Fruit fly (Drosophila melanogaster) whole organism, embryonic: ENCODE measurements around the gene CstF50.
A peak's percentile ranks its signal among the peaks of the same experiment; 100 is the strongest.

ENCODE experiments used
- ATbp ChIP-seq: fragments of 200-800 bp; sonication (Bioruptor generic); optimal IDR thresholded peaks from 2 replicates; lab custom pipeline; 2017; ENCODE audit warnings: missing biosample characterization, mild to moderate bottlenecking, missing genetic modification characterization, missing genetic modification reagents
- Awh ChIP-seq: fragments of 200-800 bp; sonication (Bioruptor generic); IDR thresholded peaks from 2 replicates; pipeline ENCODE4, ENCODE4 v1.3.6; 2022; ENCODE audit warnings: missing biosample characterization, missing genetic modification characterization
- CG10462 ChIP-seq: fragments of 200-800 bp; sonication (Bioruptor generic); optimal IDR thresholded peaks from 2 replicates; lab custom pipeline; 2016; ENCODE audit warnings: missing biosample characterization, missing genetic modification characterization
- CG10543 ChIP-seq: fragments of 200-800 bp; sonication (Bioruptor generic); optimal IDR thresholded peaks from 3 replicates; lab custom pipeline; 2017; ENCODE audit warnings: missing biosample characterization, mild to moderate bottlenecking, missing genetic modification characterization, moderate library complexity
- CG11456 ChIP-seq: fragments of 200-800 bp; sonication (Bioruptor generic); IDR thresholded peaks from 3 replicates; pipeline ENCODE4 v1.3.6; 2022; ENCODE audit warnings: missing biosample characterization, missing genetic modification characterization
- CG12104 ChIP-seq: fragments of 200-800 bp; sonication (Bioruptor generic); optimal IDR thresholded peaks from 3 replicates; lab custom pipeline; 2016; ENCODE audit warnings: missing biosample characterization, missing genetic modification characterization
- CG12659 ChIP-seq: fragments of 200-800 bp; sonication (Bioruptor generic); optimal IDR thresholded peaks from 3 replicates; lab custom pipeline; 2017; ENCODE audit warnings: mild to moderate bottlenecking, missing biosample characterization, missing genetic modification reagents, missing genetic modification characterization
- CG12769 ChIP-seq: fragments of 200-800 bp; sonication (Bioruptor generic); optimal IDR thresholded peaks from 2 replicates; lab custom pipeline; 2019; ENCODE audit warnings: missing biosample characterization, mild to moderate bottlenecking, missing genetic modification characterization, moderate library complexity
- CG13775 ChIP-seq: fragments of 200-800 bp; sonication (Bioruptor generic); optimal IDR thresholded peaks from 3 replicates; lab custom pipeline; 2017; ENCODE audit warnings: missing biosample characterization, mild to moderate bottlenecking, missing genetic modification characterization
- CG14965 ChIP-seq: fragments of 200-800 bp; sonication (Bioruptor generic); optimal IDR thresholded peaks from 2 replicates; lab custom pipeline; 2016; ENCODE audit warnings: missing biosample characterization, missing genetic modification characterization, borderline replicate concordance
- CG1603 ChIP-seq: fragments of 200-800 bp; sonication (Bioruptor generic); optimal IDR thresholded peaks from 2 replicates; lab custom pipeline; 2019; ENCODE audit warnings: missing biosample characterization, mild to moderate bottlenecking, missing genetic modification characterization, moderate library complexity
- CG16813 ChIP-seq: fragments of 200-800 bp; sonication (Bioruptor generic); IDR thresholded peaks from 3 replicates; pipeline ENCODE4 v1.3.6; 2022; ENCODE audit warnings: missing biosample characterization, missing genetic modification characterization; ENCODE audit not compliant: partially characterized antibody
- CG18476 ChIP-seq: fragments of 200-800 bp; sonication (Bioruptor generic); optimal IDR thresholded peaks from 2 replicates; lab custom pipeline; 2016; ENCODE audit warnings: missing biosample characterization, mild to moderate bottlenecking, missing genetic modification characterization
- CG2120 ChIP-seq: fragments of 200-800 bp; sonication (Bioruptor generic); optimal IDR thresholded peaks from 3 replicates; lab custom pipeline; 2016; ENCODE audit warnings: missing biosample characterization, missing genetic modification characterization
- CG31365 ChIP-seq: fragments of 200-800 bp; sonication (Bioruptor generic); optimal IDR thresholded peaks from 2 replicates; lab custom pipeline; 2018; ENCODE audit warnings: missing biosample characterization, mild to moderate bottlenecking, missing genetic modification characterization
- CG32772 ChIP-seq: fragments of 200-800 bp; sonication (Bioruptor generic); IDR thresholded peaks from 2 replicates; pipeline ENCODE4 v1.3.6; 2022; ENCODE audit warnings: missing biosample characterization, missing genetic modification characterization
- CG4328 ChIP-seq: fragments of 200-800 bp; sonication (Bioruptor generic); optimal IDR thresholded peaks from 3 replicates; lab custom pipeline; 2017; ENCODE audit warnings: missing biosample characterization, missing genetic modification reagents, missing genetic modification characterization
- CG5953 ChIP-seq: fragments of 200-800 bp; sonication (Bioruptor generic); IDR thresholded peaks from 2 replicates; pipeline ENCODE4 v1.3.6; 2022; ENCODE audit warnings: missing biosample characterization, missing genetic modification characterization
- CG7357 ChIP-seq: fragments of 200-800 bp; sonication (Bioruptor generic); IDR thresholded peaks from 3 replicates; pipeline ENCODE4 v1.3.6; 2022; ENCODE audit warnings: missing biosample characterization, missing genetic modification characterization
- CG7372 ChIP-seq: fragments of 200-800 bp; sonication (Bioruptor generic); IDR thresholded peaks from 2 replicates; pipeline ENCODE4 v1.3.6; 2022; ENCODE audit warnings: missing biosample characterization, missing genetic modification characterization
- CG8359 ChIP-seq: fragments of 200-800 bp; sonication (Bioruptor generic); optimal IDR thresholded peaks from 2 replicates; lab custom pipeline; 2017; ENCODE audit warnings: missing biosample characterization, mild to moderate bottlenecking, missing genetic modification characterization, borderline replicate concordance
- CG9817 ChIP-seq: fragments of 200-800 bp; sonication (Bioruptor generic); optimal IDR thresholded peaks from 2 replicates; lab custom pipeline; 2018; ENCODE audit warnings: missing biosample characterization, mild to moderate bottlenecking, missing genetic modification characterization, moderate library complexity
- CG9876 ChIP-seq: fragments of 200-800 bp; sonication (Bioruptor generic); optimal IDR thresholded peaks from 2 replicates; lab custom pipeline; 2016; ENCODE audit warnings: missing biosample characterization, missing genetic modification characterization
- D ChIP-seq, 2 experiments: fragments of 200-800 bp in 1 of 2; fragments of >200 bp in 1 of 2; sonication (Bioruptor generic) in 1 of 2; optimal IDR thresholded peaks; 2 replicates in 1 of 2; 3 replicates in 1 of 2; lab custom pipeline; 2017; ENCODE audit warnings: mild to moderate bottlenecking in 1 of 2, missing biosample characterization in 1 of 2, missing genetic modification characterization in 1 of 2, missing genetic modification reagents in 1 of 2
- Ets65A ChIP-seq: fragments of 200-800 bp; sonication (Bioruptor generic); peaks from one replicate; lab custom pipeline; 2016; ENCODE audit warnings: missing biosample characterization, missing genetic modification characterization
- Fer1 ChIP-seq: fragments of 200-800 bp; sonication (Bioruptor generic); optimal IDR thresholded peaks from 2 replicates; lab custom pipeline; 2017; ENCODE audit warnings: missing biosample characterization, mild to moderate bottlenecking, missing genetic modification characterization
- Gug ChIP-seq: fragments of 200-800 bp; sonication (Bioruptor generic); IDR thresholded peaks from 4 replicates; pipeline ENCODE4 v1.3.6; 2022; ENCODE audit warnings: missing biosample characterization, missing genetic modification characterization
- HLH4C ChIP-seq: fragments of 200-800 bp; sonication (Bioruptor generic); IDR thresholded peaks from 3 replicates; pipeline ENCODE4 v1.3.6; 2022; ENCODE audit warnings: missing biosample characterization, missing genetic modification characterization; ENCODE audit not compliant: partially characterized antibody
- Hmx ChIP-seq: fragments of 200-800 bp; sonication (Bioruptor generic); optimal IDR thresholded peaks from 2 replicates; lab custom pipeline; 2016; ENCODE audit warnings: missing biosample characterization, missing genetic modification characterization
- Jarid2 ChIP-seq: fragments of 200-800 bp; sonication (Bioruptor generic); optimal IDR thresholded peaks from 3 replicates; lab custom pipeline; 2017; ENCODE audit warnings: mild to moderate bottlenecking, missing biosample characterization, missing genetic modification reagents, missing genetic modification characterization
- Sry-δ ChIP-seq: fragments of 200-800 bp; sonication (Bioruptor generic); optimal IDR thresholded peaks from 2 replicates; lab custom pipeline; 2016; ENCODE audit warnings: missing biosample characterization, missing genetic modification characterization
- bcd ChIP-seq: fragments of 200-800 bp; sonication (Bioruptor generic); optimal IDR thresholded peaks from 2 replicates; lab custom pipeline; 2017; ENCODE audit warnings: missing biosample characterization, mild to moderate bottlenecking, missing genetic modification characterization
- bigmax ChIP-seq: fragments of 200-800 bp; sonication (Bioruptor generic); optimal IDR thresholded peaks from 2 replicates; lab custom pipeline; 2018; ENCODE audit warnings: missing biosample characterization, mild to moderate bottlenecking, missing genetic modification characterization
- bsh ChIP-seq, 2 experiments: fragments of 200-800 bp; sonication (Bioruptor generic); optimal IDR thresholded peaks; 2 replicates each; lab custom pipeline; 2017 to 2018; ENCODE audit warnings: mild to moderate bottlenecking in 2 of 2, missing biosample characterization in 2 of 2, missing genetic modification characterization in 2 of 2, moderate library complexity in 1 of 2
- cad ChIP-seq: fragments of >200 bp; optimal IDR thresholded peaks from 2 replicates; lab custom pipeline; 2017; ENCODE audit warnings: missing biosample characterization, missing genetic modification characterization
- chinmo ChIP-seq: fragments of 200-800 bp; sonication (Bioruptor generic); IDR thresholded peaks from 4 replicates; pipeline ENCODE4 v1.3.6; 2022; ENCODE audit warnings: missing biosample characterization, missing genetic modification characterization; ENCODE audit not compliant: partially characterized antibody
- dati ChIP-seq: fragments of 200-800 bp; sonication (Bioruptor generic); IDR thresholded peaks from 2 replicates; pipeline ENCODE4 v1.3.6; 2022; ENCODE audit warnings: missing biosample characterization, missing genetic modification characterization
- eve ChIP-seq, 2 experiments: fragments of >200 bp; optimal IDR thresholded peaks; 2 replicates each; lab custom pipeline; 2017; ENCODE audit warnings: missing biosample characterization in 2 of 2, missing genetic modification characterization in 2 of 2
- eyg ChIP-seq: fragments of 200-800 bp; sonication (Bioruptor generic); optimal IDR thresholded peaks from 3 replicates; lab custom pipeline; 2016; ENCODE audit warnings: missing biosample characterization, missing genetic modification characterization
- hb ChIP-seq: fragments of 200-800 bp; sonication (Bioruptor generic); IDR thresholded peaks from 3 replicates; pipeline ENCODE4 v1.3.6; 2022; ENCODE audit warnings: missing biosample characterization, missing genetic modification characterization; ENCODE audit not compliant: partially characterized antibody
- hth ChIP-seq: fragments of >200 bp; optimal IDR thresholded peaks from 2 replicates; lab custom pipeline; 2017; ENCODE audit warnings: inconsistent platforms
- klu ChIP-seq: fragments of 200-800 bp; sonication (Bioruptor generic); IDR thresholded peaks from 2 replicates; pipeline ENCODE4 v1.3.6; 2022; ENCODE audit warnings: missing biosample characterization, missing genetic modification characterization
- nmo ChIP-seq: fragments of 200-800 bp; sonication (Bioruptor generic); optimal IDR thresholded peaks from 2 replicates; lab custom pipeline; 2018; ENCODE audit warnings: missing biosample characterization, mild to moderate bottlenecking, missing genetic modification characterization, moderate library complexity
- pnt ChIP-seq: fragments of 200-800 bp; sonication (Bioruptor generic); optimal IDR thresholded peaks from 3 replicates; lab custom pipeline; 2016; ENCODE audit warnings: missing biosample characterization, missing genetic modification characterization
- pum ChIP-seq: fragments of 200-800 bp; sonication (Bioruptor generic); optimal IDR thresholded peaks from 2 replicates; lab custom pipeline; 2016; ENCODE audit warnings: missing biosample characterization, missing genetic modification characterization
- slbo ChIP-seq: fragments of 200-800 bp; sonication (Bioruptor generic); IDR thresholded peaks from 2 replicates; pipeline ENCODE4 v1.3.6; 2022; ENCODE audit warnings: missing biosample characterization, missing genetic modification characterization
- sna ChIP-seq: fragments of 200-800 bp; sonication (Bioruptor generic); IDR thresholded peaks from 2 replicates; pipeline ENCODE4 v1.3.6; 2022; ENCODE audit warnings: missing biosample characterization, missing genetic modification characterization; ENCODE audit not compliant: partially characterized antibody
- tio ChIP-seq: fragments of 200-800 bp; sonication (Bioruptor generic); optimal IDR thresholded peaks from 2 replicates; lab custom pipeline; 2017; ENCODE audit warnings: missing biosample characterization, missing genetic modification characterization, inconsistent platforms
- tx ChIP-seq: fragments of 200-800 bp; sonication (Bioruptor generic); optimal IDR thresholded peaks from 2 replicates; lab custom pipeline; 2016; ENCODE audit warnings: missing biosample characterization, missing genetic modification characterization
- vfl ChIP-seq: fragments of 200-800 bp; sonication (Bioruptor generic); optimal IDR thresholded peaks from 2 replicates; lab custom pipeline; 2016; ENCODE audit warnings: missing biosample characterization, missing genetic modification characterization
- zfh1 ChIP-seq: fragments of 200-800 bp; sonication (Bioruptor generic); IDR thresholded peaks from 3 replicates; pipeline ENCODE4 v1.3.6; 2022; ENCODE audit warnings: missing biosample characterization, missing genetic modification characterization

The CstF50 gene

dm6 chr3R:31709142-31709541 lies 27.6 kb downstream of the CstF50 start (continued):
- TF ChIP-seq CG10462 (GFP tag; lab: Kevin White, UChicago) (no peak), klu (GFP tag; lab: Robert Waterston, UW) (no peak), Hmx (GFP tag; lab: Kevin White, UChicago) (no peak), tx (GFP tag; lab: Kevin White, UChicago) (no peak), sna (GFP tag; lab: Robert Waterston, UW) (no peak), vfl (GFP tag; lab: Kevin White, UChicago) (no peak), CG14965 (GFP tag; lab: Kevin White, UChicago) (no peak), dati (GFP tag; lab: Robert Waterston, UW) (no peak), bsh (GFP tag; optimal IDR thresholded peaks at IDR 0.05; lab: Kevin White, UChicago) (peak; percentile 13 to 40), Fer1 (GFP tag; lab: Kevin White, UChicago) (no peak), ATbp (GFP tag; lab: Kevin White, UChicago) (peak; percentile 1), zfh1 (0 out of 3 replicates have a peak, but pooled peaks have one; percentile 17), CG31365 (tag; lab: Kevin White, UChicago) (no peak), CG32772 (GFP tag; lab: Robert Waterston, UW) (peak; percentile 38; the same call in 1 of the 2 replicates), eyg (GFP tag; lab: Kevin White, UChicago) (no peak), CG2120 (GFP tag; lab: Kevin White, UChicago) (no peak), CG1603 (tag; lab: Kevin White, UChicago) (peak; percentile 42), CG13775 (no peak), CG4328 (no peak), CG7372 (GFP tag; lab: Robert Waterston, UW) (0 out of 2 replicates have a peak, but pooled peaks have one; percentile 19), CG9876 (GFP tag; lab: Kevin White, UChicago) (no peak), CG10543 (GFP tag; lab: Kevin White, UChicago) (peak; percentile 16), Jarid2 (GFP tag; lab: Kevin White, UChicago) (no peak), D (optimal IDR thresholded peaks at IDR 0.05; lab: Kevin White, UChicago) (no peak), D (GFP tag; optimal IDR thresholded peaks at IDR 0.05; lab: Kevin White, UChicago) (peak; percentile 14), cad (GFP tag; lab: Kevin White, UChicago) (no peak), CG9817 (tag; lab: Kevin White, UChicago) (no peak), CG8359 (no peak), Sry-δ (no peak), CG7357 (GFP tag; lab: Robert Waterston, UW) (no peak), pum (GFP tag; lab: Kevin White, UChicago) (no peak), Gug (GFP tag; lab: Robert Waterston, UW) (0 out of 4 replicates have a peak, but pooled peaks have one; percentile 4), slbo (no peak), CG5953 (GFP tag; lab: Robert Waterston, UW) (no peak), eve (GFP tag; optimal IDR thresholded peaks at IDR 0.05; lab: Kevin White, UChicago) (no peak), bcd (GFP tag; lab: Kevin White, UChicago) (peak; percentile 31), CG16813 (GFP tag; lab: Robert Waterston, UW) (no peak), CG12659 (GFP tag; lab: Kevin White, UChicago) (no peak), HLH4C (GFP tag; lab: Robert Waterston, UW) (no peak), CG11456 (GFP tag; lab: Robert Waterston, UW) (no peak), Ets65A (GFP tag; lab: Kevin White, UChicago) (peak; percentile 42), chinmo (0 out of 4 replicates have a peak, but pooled peaks have one; percentile 59), tio (GFP tag; lab: Kevin White, UChicago) (no peak), hth (lab: Kevin White, UChicago) (no peak), pnt (GFP tag; lab: Kevin White, UChicago) (no peak), Awh (GFP tag; lab: Robert Waterston, UW) (no peak), nmo (no peak), CG12769 (tag; lab: Kevin White, UChicago) (no peak), CG18476 (GFP tag; lab: Kevin White, UChicago) (no peak), bigmax (no peak), hb (GFP tag; lab: Robert Waterston, UW) (no peak), CG12104 (GFP tag; lab: Kevin White, UChicago) (no peak)
